Fruit fly (Drosophila melanogaster) whole organism, embryonic: ENCODE measurements around the gene Rchy1.

ENCODE experiments used
- Bteb2 ChIP-seq: fragments of 200-800 bp; sonication (Bioruptor generic); optimal IDR thresholded peaks from 2 replicates; lab custom pipeline; 2016; ENCODE audit warnings: missing biosample characterization, missing genetic modification characterization
- CG11085 ChIP-seq: fragments of 200-800 bp; sonication (Bioruptor generic); IDR thresholded peaks from 2 replicates; pipeline ENCODE4 v1.3.6; 2022; ENCODE audit warnings: missing biosample characterization, missing genetic modification characterization
- CG11560 ChIP-seq: fragments of 200-800 bp; sonication (Bioruptor generic); IDR thresholded peaks from 3 replicates; pipeline ENCODE4 v1.3.6; 2022; ENCODE audit warnings: missing biosample characterization, missing genetic modification characterization
- CG12659 ChIP-seq: fragments of 200-800 bp; sonication (Bioruptor generic); optimal IDR thresholded peaks from 3 replicates; lab custom pipeline; 2017; ENCODE audit warnings: mild to moderate bottlenecking, missing biosample characterization, missing genetic modification reagents, missing genetic modification characterization
- CG12942 ChIP-seq: fragments of 200-800 bp; sonication (Bioruptor generic); optimal IDR thresholded peaks from 3 replicates; lab custom pipeline; 2016; ENCODE audit warnings: missing biosample characterization, missing genetic modification characterization
- CG13424 ChIP-seq: fragments of 200-800 bp; sonication (Bioruptor generic); optimal IDR thresholded peaks from 2 replicates; lab custom pipeline; 2019; ENCODE audit warnings: missing biosample characterization, mild to moderate bottlenecking, missing genetic modification characterization, moderate library complexity
- CG16863 ChIP-seq: fragments of 200-800 bp; sonication (Bioruptor generic); optimal IDR thresholded peaks from 3 replicates; lab custom pipeline; 2016; ENCODE audit warnings: missing biosample characterization, missing genetic modification characterization
- CG17568 ChIP-seq: fragments of 200-800 bp; sonication (Bioruptor generic); optimal IDR thresholded peaks from 2 replicates; lab custom pipeline; 2018; ENCODE audit warnings: missing biosample characterization, mild to moderate bottlenecking, missing genetic modification characterization, moderate library complexity
- CG2712 ChIP-seq: fragments of 200-800 bp; optimal IDR thresholded peaks from 3 replicates; lab custom pipeline; 2019; ENCODE audit warnings: missing biosample characterization, mild to moderate bottlenecking, missing genetic modification characterization, moderate library complexity
- CG3407 ChIP-seq: fragments of 200-800 bp; sonication (Bioruptor generic); optimal IDR thresholded peaks from 2 replicates; lab custom pipeline; 2018; ENCODE audit warnings: missing biosample characterization, mild to moderate bottlenecking, missing genetic modification characterization
- CG3726 ChIP-seq: fragments of 200-800 bp; sonication (Bioruptor generic); IDR thresholded peaks from 3 replicates; pipeline ENCODE4, ENCODE4 v1.3.6; 2022; ENCODE audit warnings: missing biosample characterization, missing genetic modification characterization
- CG3995 ChIP-seq: fragments of 200-800 bp; sonication (Bioruptor generic); optimal IDR thresholded peaks from 3 replicates; lab custom pipeline; 2016; ENCODE audit warnings: missing biosample characterization, missing genetic modification characterization
- CG43689 ChIP-seq: fragments of 200-800 bp; sonication (Bioruptor generic); IDR thresholded peaks from 2 replicates; pipeline ENCODE4 v1.3.6; 2022; ENCODE audit warnings: missing biosample characterization, missing genetic modification characterization
- CG6854 ChIP-seq: fragments of 200-800 bp; sonication (Bioruptor generic); optimal IDR thresholded peaks from 3 replicates; lab custom pipeline; 2017; ENCODE audit warnings: missing biosample characterization, mild to moderate bottlenecking, missing genetic modification characterization
- CG7357 ChIP-seq: fragments of 200-800 bp; sonication (Bioruptor generic); IDR thresholded peaks from 3 replicates; pipeline ENCODE4 v1.3.6; 2022; ENCODE audit warnings: missing biosample characterization, missing genetic modification characterization
- CG7839 ChIP-seq: fragments of 200-800 bp; sonication (Bioruptor generic); optimal IDR thresholded peaks from 3 replicates; lab custom pipeline; 2018; ENCODE audit warnings: missing biosample characterization, mild to moderate bottlenecking, missing genetic modification characterization, moderate library complexity
- CG8359 ChIP-seq: fragments of 200-800 bp; sonication (Bioruptor generic); optimal IDR thresholded peaks from 2 replicates; lab custom pipeline; 2017; ENCODE audit warnings: missing biosample characterization, mild to moderate bottlenecking, missing genetic modification characterization, borderline replicate concordance
- CG8924 ChIP-seq: fragments of 200-800 bp; optimal IDR thresholded peaks from 3 replicates; lab custom pipeline; 2019; ENCODE audit warnings: missing biosample characterization, mild to moderate bottlenecking, missing genetic modification characterization, moderate library complexity
- Dll ChIP-seq: fragments of 200-800 bp; sonication (Bioruptor generic); IDR thresholded peaks from 4 replicates; pipeline ENCODE4 v1.3.6; 2022; ENCODE audit warnings: missing biosample characterization, missing genetic modification characterization; ENCODE audit not compliant: partially characterized antibody
- Dref ChIP-seq: fragments of 200-800 bp; sonication (Bioruptor generic); IDR thresholded peaks from 2 replicates; pipeline ENCODE4 v1.3.6; 2022; ENCODE audit warnings: missing biosample characterization, missing genetic modification characterization
- Eip74EF ChIP-seq, 2 experiments: fragments of 200-800 bp in 1 of 2; fragments of >200 bp in 1 of 2; sonication (Bioruptor generic) in 1 of 2; optimal IDR thresholded peaks; 2 replicates each; lab custom pipeline; 2017 to 2019; ENCODE audit warnings: missing biosample characterization in 2 of 2, missing genetic modification characterization in 2 of 2, mild to moderate bottlenecking in 1 of 2, moderate library complexity in 1 of 2
- GATAe ChIP-seq: fragments of 200-800 bp; sonication (Bioruptor generic); conservative IDR thresholded peaks from 2 replicates; pipeline ENCODE4 v1.3.6; 2022; ENCODE audit warnings: missing biosample characterization, missing genetic modification characterization
- H15 ChIP-seq: fragments of 200-800 bp; sonication (Bioruptor generic); IDR thresholded peaks from 3 replicates; pipeline ENCODE4 v1.3.6; 2022; ENCODE audit warnings: missing biosample characterization, missing genetic modification characterization
- HHEX ChIP-seq: fragments of 200-800 bp; sonication (Bioruptor generic); optimal IDR thresholded peaks from 3 replicates; lab custom pipeline; 2017; ENCODE audit warnings: missing biosample characterization, mild to moderate bottlenecking, missing genetic modification characterization, missing genetic modification reagents
- Hmx ChIP-seq: fragments of 200-800 bp; sonication (Bioruptor generic); optimal IDR thresholded peaks from 2 replicates; lab custom pipeline; 2016; ENCODE audit warnings: missing biosample characterization, missing genetic modification characterization
- Hr78 ChIP-seq, 2 experiments: fragments of 200-800 bp in 1 of 2; fragments of >200 bp in 1 of 2; sonication (Bioruptor generic) in 1 of 2; optimal IDR thresholded peaks; 2 replicates each; lab custom pipeline; 2017 to 2019; ENCODE audit warnings: missing biosample characterization in 2 of 2, missing genetic modification characterization in 2 of 2, mild to moderate bottlenecking in 1 of 2, moderate library complexity in 1 of 2
- Kr ChIP-seq: fragments of 200-800 bp; sonication (Bioruptor generic); optimal IDR thresholded peaks from 2 replicates; lab custom pipeline; 2017; ENCODE audit warnings: missing biosample characterization, mild to moderate bottlenecking, missing genetic modification characterization
- Meics ChIP-seq: fragments of 200-800 bp; sonication (Bioruptor generic); optimal IDR thresholded peaks from 2 replicates; lab custom pipeline; 2017; ENCODE audit warnings: missing biosample characterization, mild to moderate bottlenecking, missing genetic modification characterization
- Mrtf ChIP-seq: fragments of 200-800 bp; sonication (Bioruptor generic); IDR thresholded peaks from 3 replicates; pipeline ENCODE4 v1.3.6; 2022; ENCODE audit warnings: missing biosample characterization, missing genetic modification characterization
- NfI ChIP-seq: fragments of 200-800 bp; sonication (Bioruptor generic); optimal IDR thresholded peaks from 3 replicates; lab custom pipeline; 2018; ENCODE audit warnings: missing biosample characterization, mild to moderate bottlenecking, missing genetic modification characterization, moderate library complexity
- Oli ChIP-seq: fragments of 200-800 bp; sonication (Bioruptor generic); optimal IDR thresholded peaks from 2 replicates; lab custom pipeline; 2018; ENCODE audit warnings: missing biosample characterization, mild to moderate bottlenecking, missing genetic modification characterization, moderate library complexity
- Spps ChIP-seq: fragments of 200-800 bp; sonication (Bioruptor generic); optimal IDR thresholded peaks from 2 replicates; lab custom pipeline; 2018; ENCODE audit warnings: missing biosample characterization, mild to moderate bottlenecking, missing genetic modification characterization
- ase ChIP-seq: fragments of 200-800 bp; sonication (Bioruptor generic); IDR thresholded peaks from 3 replicates; pipeline ENCODE4 v1.3.6; 2022; ENCODE audit warnings: missing biosample characterization, missing genetic modification characterization
- bowl ChIP-seq: fragments of 200-800 bp; sonication (Bioruptor generic); IDR thresholded peaks from 2 replicates; pipeline ENCODE4 v1.3.6; 2022; ENCODE audit warnings: missing biosample characterization, missing genetic modification characterization
- bsh ChIP-seq, 2 experiments: fragments of 200-800 bp; sonication (Bioruptor generic); optimal IDR thresholded peaks; 2 replicates each; lab custom pipeline; 2017 to 2018; ENCODE audit warnings: mild to moderate bottlenecking in 2 of 2, missing biosample characterization in 2 of 2, missing genetic modification characterization in 2 of 2, moderate library complexity in 1 of 2
- cas ChIP-seq: fragments of 200-800 bp; sonication (Bioruptor generic); IDR thresholded peaks from 2 replicates; pipeline ENCODE4 v1.3.6; 2022; ENCODE audit warnings: missing biosample characterization, missing genetic modification characterization
- klu ChIP-seq: fragments of 200-800 bp; sonication (Bioruptor generic); IDR thresholded peaks from 2 replicates; pipeline ENCODE4 v1.3.6; 2022; ENCODE audit warnings: missing biosample characterization, missing genetic modification characterization
- maf-S ChIP-seq: fragments of 200-800 bp; sonication (Bioruptor generic); optimal IDR thresholded peaks from 2 replicates; lab custom pipeline; 2016; ENCODE audit warnings: missing biosample characterization, missing genetic modification characterization
- psq ChIP-seq: fragments of 200-800 bp; sonication (Bioruptor generic); optimal IDR thresholded peaks from 2 replicates; lab custom pipeline; 2017; ENCODE audit warnings: missing biosample characterization, missing genetic modification characterization
- repo ChIP-seq: fragments of 200-800 bp; sonication (Bioruptor generic); optimal IDR thresholded peaks from 2 replicates; lab custom pipeline; 2016; ENCODE audit warnings: missing biosample characterization, missing genetic modification characterization
- row ChIP-seq: fragments of 200-800 bp; sonication (Bioruptor generic); IDR thresholded peaks from 3 replicates; pipeline ENCODE4 v1.3.6; 2022; ENCODE audit warnings: missing biosample characterization, missing genetic modification characterization
- sens-2 ChIP-seq: fragments of 200-800 bp; sonication (Bioruptor generic); IDR thresholded peaks from 2 replicates; pipeline ENCODE4 v1.3.6; 2022; ENCODE audit warnings: missing biosample characterization, missing genetic modification characterization
- sim ChIP-seq: fragments of 200-800 bp; sonication (Bioruptor generic); IDR thresholded peaks from 2 replicates; pipeline ENCODE4 v1.3.6; 2022; ENCODE audit warnings: missing biosample characterization, missing genetic modification characterization
- toy ChIP-seq: fragments of 200-800 bp; sonication (Bioruptor generic); IDR thresholded peaks from 2 replicates; pipeline ENCODE4 v1.3.6; 2022; ENCODE audit warnings: missing biosample characterization, missing genetic modification characterization
- trh ChIP-seq: fragments of 200-800 bp; sonication (Bioruptor generic); optimal IDR thresholded peaks from 2 replicates; lab custom pipeline; 2016; ENCODE audit warnings: missing biosample characterization, missing genetic modification characterization
- vfl ChIP-seq: fragments of 200-800 bp; sonication (Bioruptor generic); optimal IDR thresholded peaks from 2 replicates; lab custom pipeline; 2016; ENCODE audit warnings: missing biosample characterization, missing genetic modification characterization
- vvl ChIP-seq: fragments of 200-800 bp; sonication (Bioruptor generic); IDR thresholded peaks from 2 replicates; pipeline ENCODE4 v1.3.6; 2022; ENCODE audit warnings: missing biosample characterization, missing genetic modification characterization
- z ChIP-seq: fragments of 200-800 bp; sonication (Bioruptor generic); IDR thresholded peaks from 3 replicates; pipeline ENCODE4 v1.3.6; 2022; ENCODE audit warnings: missing biosample characterization, missing genetic modification characterization

Rchy1 gene

dm6 chr2L:6480212-6480994 lies 14.9 kb upstream of the Rchy1 start, which contains the start of the genes Sec61alpha and Daxx (continued):
- TF ChIP-seq CG12659 (GFP tag; lab: Kevin White, UChicago) (peak; percentile 85), Mrtf (peak; percentile 53; the same call in 2 of the 3 replicates), Oli (tag; lab: Kevin White, UChicago) (peak; percentile 78), sim (GFP tag; lab: Robert Waterston, UW) (peak; percentile 18; the same call in 1 of the 2 replicates), CG11560 (tag; lab: Robert Waterston, UW) (peak; percentile 62; the same call in 2 of the 3 replicates), bsh (GFP tag; optimal IDR thresholded peaks at IDR 0.05; lab: Kevin White, UChicago) (peak in 1 of 2 experiments; percentile 77), z (GFP tag; lab: Robert Waterston, UW) (peak; percentile 31; the same call in 1 of the 3 replicates), Eip74EF (GFP tag; optimal IDR thresholded peaks at IDR 0.05; lab: Kevin White, UChicago) (peak in 1 of 2 experiments; percentile 72), CG6854 (peak; percentile 20), toy (GFP tag; lab: Robert Waterston, UW) (peak; percentile 61; the same call in 1 of the 2 replicates), Bteb2 (peak; percentile 82), maf-S (GFP tag; lab: Kevin White, UChicago) (peak; percentile 92), row (GFP tag; lab: Robert Waterston, UW) (peak; percentile 94), Spps (tag; lab: Kevin White, UChicago) (peak; percentile 75), H15 (peak; percentile 60; the same call in 2 of the 3 replicates), CG3726 (peak; percentile 74; the same call in 2 of the 3 replicates), Hr78 (GFP tag; optimal IDR thresholded peaks at IDR 0.05; lab: Kevin White, UChicago) (peak in 1 of 2 experiments; percentile 38), Dref (peak; percentile 67), CG16863 (GFP tag; lab: Kevin White, UChicago) (peak; percentile 89), Meics (GFP tag; lab: Kevin White, UChicago) (peak; percentile 78), psq (GFP tag; lab: Kevin White, UChicago) (peak; percentile 47), bowl (0 out of 2 replicates have a peak, but pooled peaks have one; percentile 53), CG17568 (GFP tag; lab: Kevin White, UChicago) (peak; percentile 70), CG11085 (GFP tag; lab: Robert Waterston, UW) (peak; percentile 80), ase (peak; percentile 77), GATAe (peak; percentile 60; the same call in 1 of the 2 replicates), trh (GFP tag; lab: Kevin White, UChicago) (peak; percentile 65), vvl (GFP tag; lab: Robert Waterston, UW) (peak; percentile 90), CG3407 (GFP tag; lab: Kevin White, UChicago) (peak; percentile 45), NfI (GFP tag; lab: Kevin White, UChicago) (peak; percentile 82), cas (GFP tag; lab: Robert Waterston, UW) (peak; percentile 88), CG7357 (GFP tag; lab: Robert Waterston, UW) (peak; percentile 67; the same call in 2 of the 3 replicates), sens-2 (GFP tag; lab: Robert Waterston, UW) (peak; percentile 73), Dll (GFP tag; lab: Robert Waterston, UW) (peak; percentile 97), klu (GFP tag; lab: Robert Waterston, UW) (peak; percentile 75; the same call in 1 of the 2 replicates), CG8359 (GFP tag; lab: Kevin White, UChicago) (peak; percentile 10), Hmx (GFP tag; lab: Kevin White, UChicago) (peak; percentile 13), vfl (GFP tag; lab: Kevin White, UChicago) (peak; percentile 87), CG13424 (peak; percentile 87), Kr (no peak), CG3995 (peak; percentile 52), HHEX (peak; percentile 68), CG43689 (peak; percentile 38; the same call in 1 of the 2 replicates), repo (GFP tag; lab: Kevin White, UChicago) (peak; percentile 65), CG8924 (tag; lab: Kevin White, UChicago) (peak; percentile 76), CG2712 (tag; lab: Kevin White, UChicago) (peak; percentile 85), CG12942 (peak; percentile 87), CG7839 (tag; lab: Kevin White, UChicago) (peak; percentile 75)
